Worm (Caenorhabditis elegans) whole organism, mixed stage, embryonic: ENCODE results near the gene dli-1.
A peak's percentile ranks its signal among the peaks of the same experiment; 100 is the strongest.

Source experiments
- M03D4.4 ChIP-seq: sonication (generic microtip); optimal IDR thresholded peaks from 2 replicates; lab custom pipeline; 2017; ENCODE audit warnings: mild to moderate bottlenecking, missing genetic modification characterization, missing compliant biosample characterization
- ceh-39 ChIP-seq: fragments of 150-350 bp; optimal IDR thresholded peaks from 2 replicates; lab custom pipeline; 2014; ENCODE audit warnings: missing biosample characterization, missing genetic modification characterization
- ceh-43 ChIP-seq: fragments of 200-800 bp; sonication (Bioruptor generic); optimal IDR thresholded peaks from 2 replicates; lab custom pipeline; 2018; ENCODE audit warnings: mild to moderate bottlenecking, missing genetic modification characterization, moderate library complexity, missing compliant biosample characterization
- ceh-83 ChIP-seq: fragments of 200-800 bp; sonication (Bioruptor generic); optimal IDR thresholded peaks from 2 replicates; lab custom pipeline; 2018; ENCODE audit warnings: mild to moderate bottlenecking, missing genetic modification characterization, missing compliant biosample characterization
- ces-1 ChIP-seq: fragments of 150-350 bp; optimal IDR thresholded peaks from 2 replicates; lab custom pipeline; 2014; ENCODE audit warnings: missing biosample characterization, missing genetic modification reagents, missing genetic modification characterization
- cnd-1 ChIP-seq: fragments of 200-800 bp; sonication (Bioruptor generic); optimal IDR thresholded peaks from 2 replicates; lab custom pipeline; 2018; ENCODE audit warnings: mild to moderate bottlenecking, missing genetic modification characterization, missing compliant biosample characterization
- drap-1 ChIP-seq: fragments of 200-800 bp; sonication (Bioruptor generic); optimal IDR thresholded peaks from 3 replicates; lab custom pipeline; 2018; ENCODE audit warnings: mild to moderate bottlenecking, missing genetic modification characterization, missing compliant biosample characterization
- elt-1 ChIP-seq: sonication (generic microtip); optimal IDR thresholded peaks from 2 replicates; lab custom pipeline; 2017; ENCODE audit warnings: missing genetic modification characterization, mild to moderate bottlenecking, missing compliant biosample characterization, antibody characterized with exemption, moderate library complexity, borderline replicate concordance; ENCODE audit not compliant: insufficient read depth
- elt-3 ChIP-seq: fragments of 150-350 bp; optimal IDR thresholded peaks from 2 replicates; lab custom pipeline; 2014; ENCODE audit warnings: missing biosample characterization, missing genetic modification characterization
- flh-1 ChIP-seq: fragments of 200-800 bp; sonication (Bioruptor generic); optimal IDR thresholded peaks from 2 replicates; lab custom pipeline; 2018; ENCODE audit warnings: mild to moderate bottlenecking, missing genetic modification characterization, moderate library complexity, missing compliant biosample characterization
- ham-2 ChIP-seq: fragments of 200-800 bp; sonication (Bioruptor generic); optimal IDR thresholded peaks from 2 replicates; lab custom pipeline; 2018; ENCODE audit warnings: mild to moderate bottlenecking, missing genetic modification characterization, missing compliant biosample characterization
- hlh-1 ChIP-seq: fragments of 150-350 bp; optimal IDR thresholded peaks from 2 replicates; lab custom pipeline; 2014; ENCODE audit warnings: missing biosample characterization, missing genetic modification reagents, missing genetic modification characterization
- lin-32 ChIP-seq: fragments of 200-800 bp; sonication (Bioruptor generic); optimal IDR thresholded peaks from 2 replicates; lab custom pipeline; 2018; ENCODE audit warnings: mild to moderate bottlenecking, missing genetic modification characterization, missing compliant biosample characterization
- lsy-2 ChIP-seq: fragments of 150-350 bp; optimal IDR thresholded peaks from 2 replicates; lab custom pipeline; 2014; ENCODE audit warnings: missing biosample characterization, missing genetic modification characterization
- mab-5 ChIP-seq: fragments of 150-350 bp; optimal IDR thresholded peaks from 2 replicates; lab custom pipeline; 2014; ENCODE audit warnings: missing biosample characterization, missing genetic modification characterization
- mep-1 ChIP-seq: fragments of 150-350 bp; optimal IDR thresholded peaks from 2 replicates; lab custom pipeline; 2017; ENCODE audit warnings: missing biosample characterization, missing genetic modification reagents, missing genetic modification characterization, inconsistent platforms
- mls-2 ChIP-seq: sonication (generic microtip); optimal IDR thresholded peaks from 2 replicates; lab custom pipeline; 2016; ENCODE audit warnings: mild to moderate bottlenecking, missing genetic modification characterization, moderate library complexity, missing compliant biosample characterization
- nhr-28 ChIP-seq: fragments of 150-350 bp; optimal IDR thresholded peaks from 2 replicates; lab custom pipeline; 2014; ENCODE audit warnings: missing biosample characterization, missing genetic modification characterization
- nhr-76 ChIP-seq: sonication (generic microtip); optimal IDR thresholded peaks from 2 replicates; lab custom pipeline; 2017; ENCODE audit warnings: missing biosample characterization, missing genetic modification characterization
- pha-4 ChIP-seq: fragments of 150-350 bp; optimal IDR thresholded peaks from 2 replicates; lab custom pipeline; 2018; ENCODE audit warnings: missing biosample characterization, missing genetic modification reagents, missing genetic modification characterization
- sem-2 ChIP-seq: fragments of 200-800 bp; sonication (Bioruptor generic); optimal IDR thresholded peaks from 2 replicates; lab custom pipeline; 2018; ENCODE audit warnings: mild to moderate bottlenecking, missing genetic modification characterization, missing compliant biosample characterization
- snpc-4 ChIP-seq: fragments of 150-350 bp; optimal IDR thresholded peaks from 2 replicates; lab custom pipeline; 2014; ENCODE audit warnings: missing biosample characterization, missing genetic modification characterization
- sptf-1 ChIP-seq: sonication (generic microtip); optimal IDR thresholded peaks from 2 replicates; lab custom pipeline; 2017; ENCODE audit warnings: mild to moderate bottlenecking, missing genetic modification characterization, moderate library complexity, missing compliant biosample characterization
- tbx-8 ChIP-seq: fragments of 200-800 bp; sonication (Bioruptor generic); optimal IDR thresholded peaks from 2 replicates; lab custom pipeline; 2018; ENCODE audit warnings: mild to moderate bottlenecking, missing genetic modification characterization, moderate library complexity, missing compliant biosample characterization
- unc-120 ChIP-seq: sonication (generic microtip); optimal IDR thresholded peaks from 2 replicates; lab custom pipeline; 2017; ENCODE audit warnings: missing genetic modification characterization, missing compliant biosample characterization; ENCODE audit not compliant: poor library complexity, severe bottlenecking
- unc-39 ChIP-seq: fragments of 150-350 bp; optimal IDR thresholded peaks from 2 replicates; lab custom pipeline; 2014; ENCODE audit warnings: missing biosample characterization, missing genetic modification characterization
- unc-62 ChIP-seq: fragments of 150-350 bp; optimal IDR thresholded peaks from 2 replicates; lab custom pipeline; 2014; ENCODE audit warnings: missing biosample characterization, missing genetic modification reagents, missing genetic modification characterization
- zip-8 ChIP-seq: fragments of 150-350 bp; optimal IDR thresholded peaks from 2 replicates; lab custom pipeline; 2014; ENCODE audit warnings: missing biosample characterization, missing genetic modification characterization
- ztf-11 ChIP-seq: fragments of 150-350 bp; optimal IDR thresholded peaks from 2 replicates; lab custom pipeline; 2014; ENCODE audit warnings: missing biosample characterization, missing genetic modification characterization

dli-1 gene

ce11 chrIV:13089671-13090242 lies 8.8 kb downstream of the dli-1 start:
- TF ChIP-seq sptf-1 (tag; lab: Kevin White, UChicago), result peak; percentile 16
- TF ChIP-seq zip-8 (tag; lab: Kevin White, UChicago), result no peak

ce11 chrIV:13086705-13087104 lies 11.9 kb downstream of the dli-1 start, which contains the start of gene spin-2:
Gene spin-2 (plus strand): TSS chrIV:13087005.
- TF ChIP-seq unc-120 (tag; lab: Kevin White, UChicago) (no peak), tbx-8 (GFP tag; lab: Kevin White, UChicago) (no peak), elt-3 (no peak), ces-1 (GFP tag; lab: Kevin White, UChicago) (no peak), flh-1 (GFP tag; lab: Kevin White, UChicago) (no peak), ceh-43 (GFP tag; lab: Kevin White, UChicago) (no peak), elt-1 (tag; lab: Kevin White, UChicago) (no peak), snpc-4 (tag; lab: Kevin White, UChicago) (no peak), mep-1 (tag; lab: Kevin White, UChicago) (no peak), sem-2 (GFP tag; lab: Kevin White, UChicago) (no peak), mab-5 (tag; lab: Kevin White, UChicago) (no peak), zip-8 (tag; lab: Kevin White, UChicago) (no peak)

DNA sequence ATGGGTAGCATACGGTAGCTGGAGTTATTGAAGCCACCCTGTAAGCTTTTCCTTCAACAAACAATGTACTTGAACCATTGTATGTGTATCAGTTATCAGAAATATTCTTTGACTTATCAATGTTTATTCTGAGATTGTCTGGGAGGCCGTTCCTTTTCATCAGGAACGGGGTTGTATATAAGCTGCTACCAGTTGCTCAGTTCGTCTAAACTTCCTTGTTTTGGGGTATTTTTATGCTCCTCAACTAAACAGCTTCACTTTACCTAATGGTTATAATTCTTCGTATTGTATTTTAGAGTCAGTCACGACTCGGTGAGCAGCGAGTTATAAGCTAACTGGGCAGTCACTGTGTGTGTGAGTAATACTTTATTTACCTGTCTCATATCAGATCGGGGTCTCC lies 12.9 kb downstream of the dli-1 start:
- no peak for TF ChIP-seq lsy-2 (tag; lab: Kevin White, UChicago)
- TF ChIP-seq ham-2, result no peak
- TF ChIP-seq zip-8 (tag; lab: Kevin White, UChicago), result no peak
- TF ChIP-seq sem-2 (GFP tag; lab: Kevin White, UChicago), result no peak
- no peak for TF ChIP-seq pha-4 (tag; lab: Kevin White, UChicago)
- TF ChIP-seq mep-1 (tag; lab: Kevin White, UChicago), result no peak
- no peak for TF ChIP-seq drap-1 (GFP tag; lab: Kevin White, UChicago)
- no peak for TF ChIP-seq mab-5 (tag; lab: Kevin White, UChicago)

- TF ChIP-seq snpc-4 (tag; lab: Kevin White, UChicago), result no peak
- no peak for TF ChIP-seq nhr-28
- TF ChIP-seq M03D4.4 (tag; lab: Kevin White, UChicago), result no peak
- TF ChIP-seq elt-3, result no peak
- no peak for TF ChIP-seq unc-120 (tag; lab: Kevin White, UChicago)
- TF ChIP-seq cnd-1 (tag; lab: Kevin White, UChicago), result no peak
- no peak for TF ChIP-seq flh-1 (GFP tag; lab: Kevin White, UChicago)
- no peak for TF ChIP-seq unc-39 (tag; lab: Kevin White, UChicago)
- no peak for TF ChIP-seq drap-1 (GFP tag; lab: Kevin White, UChicago)
- no peak for TF ChIP-seq ham-2
- TF ChIP-seq, all 35 proteins: peak for 0
Observed at ce11 chrIV:13082836-13083763, 15.5 kb downstream of the dli-1 start.

- TF ChIP-seq lin-32 (GFP tag; lab: Kevin White, UChicago), result no peak
- no peak for TF ChIP-seq pha-4 (tag; lab: Kevin White, UChicago)
- TF ChIP-seq flh-1 (GFP tag; lab: Kevin White, UChicago), result no peak
- TF ChIP-seq zip-8 (tag; lab: Kevin White, UChicago), result no peak
- TF ChIP-seq ham-2, result no peak
- TF ChIP-seq unc-120 (tag; lab: Kevin White, UChicago), result no peak
- no peak for TF ChIP-seq unc-62 (GFP tag; lab: Kevin White, UChicago)
- no peak for TF ChIP-seq sem-2 (GFP tag; lab: Kevin White, UChicago)
- no peak for TF ChIP-seq ztf-11 (tag; lab: Kevin White, UChicago)
- no peak for TF ChIP-seq mls-2 (tag; lab: Kevin White, UChicago)
- no peak for TF ChIP-seq unc-39 (tag; lab: Kevin White, UChicago)
- TF ChIP-seq nhr-76, result no peak
- TF ChIP-seq ceh-39 (tag; lab: Kevin White, UChicago), result no peak
- TF ChIP-seq ceh-83 (GFP tag; lab: Kevin White, UChicago), result no peak
- no peak for TF ChIP-seq hlh-1 (tag; lab: Kevin White, UChicago)
- no peak for TF ChIP-seq elt-1 (tag; lab: Kevin White, UChicago)
- no peak for TF ChIP-seq drap-1 (GFP tag; lab: Kevin White, UChicago)
- no peak for TF ChIP-seq cnd-1 (tag; lab: Kevin White, UChicago)
- no peak for TF ChIP-seq mep-1 (tag; lab: Kevin White, UChicago)
Observed at ce11 chrIV:13082106-13082505, 16.5 kb downstream of the dli-1 start.
